Worm (Caenorhabditis elegans) whole organism, L3 larva: Measurements from ENCODE around the gene oac-8.
A peak's percentile ranks its signal among the peaks of the same experiment; 100 is the strongest.

ENCODE experiments used
- R02D3.7 ChIP-seq: fragments of 150-350 bp; optimal IDR thresholded peaks from 2 replicates; lab custom pipeline; 2014; ENCODE audit warnings: missing biosample characterization, missing genetic modification characterization
- ZK546.5 ChIP-seq: sonication (generic microtip); optimal IDR thresholded peaks from 2 replicates; lab custom pipeline; 2017; ENCODE audit warnings: missing biosample characterization, missing genetic modification characterization
- aly-2 ChIP-seq: fragments of 150-350 bp; optimal IDR thresholded peaks from 2 replicates; lab custom pipeline; 2014; ENCODE audit warnings: missing biosample characterization, missing genetic modification characterization
- ama-1 ChIP-seq: fragments of 150-350 bp; optimal IDR thresholded peaks from 2 replicates; lab custom pipeline; 2018
- ceh-16 ChIP-seq: sonication (generic microtip); optimal IDR thresholded peaks from 2 replicates; lab custom pipeline; 2017; ENCODE audit warnings: missing biosample characterization, missing genetic modification characterization
- ceh-28 ChIP-seq: fragments of 150-350 bp; optimal IDR thresholded peaks from 2 replicates; lab custom pipeline; 2014; ENCODE audit warnings: missing biosample characterization, missing genetic modification reagents, missing genetic modification characterization
- ceh-82 ChIP-seq: fragments of 150-350 bp; optimal IDR thresholded peaks from 2 replicates; lab custom pipeline; 2014; ENCODE audit warnings: missing biosample characterization, missing genetic modification characterization
- ceh-9 ChIP-seq: sonication (generic microtip); optimal IDR thresholded peaks from 2 replicates; lab custom pipeline; 2018; ENCODE audit warnings: missing biosample characterization, missing genetic modification characterization
- daf-12 ChIP-seq: fragments of 150-350 bp; optimal IDR thresholded peaks from 2 replicates; lab custom pipeline; 2014; ENCODE audit warnings: missing biosample characterization, missing genetic modification reagents, missing genetic modification characterization
- egl-27 ChIP-seq: sonication (generic microtip); optimal IDR thresholded peaks from 4 replicates; lab custom pipeline; 2017; ENCODE audit warnings: missing biosample characterization, missing genetic modification reagents, missing genetic modification characterization
- egl-5 ChIP-seq: fragments of 150-350 bp; optimal IDR thresholded peaks from 2 replicates; lab custom pipeline; 2017; ENCODE audit warnings: missing biosample characterization, missing genetic modification reagents, missing genetic modification characterization, inconsistent platforms
- elt-1 ChIP-seq: fragments of 150-350 bp; optimal IDR thresholded peaks from 2 replicates; lab custom pipeline; 2014; ENCODE audit warnings: missing biosample characterization, missing genetic modification characterization
- elt-2 ChIP-seq: sonication (generic microtip); optimal IDR thresholded peaks from 2 replicates; lab custom pipeline; 2016; ENCODE audit warnings: missing genetic modification reagents, mild to moderate bottlenecking, missing genetic modification characterization, missing compliant biosample characterization
- eor-1 ChIP-seq, 2 experiments: fragments of 150-350 bp; optimal IDR thresholded peaks; 2 replicates each; lab custom pipeline; 2014 to 2018; ENCODE audit warnings: missing biosample characterization in 2 of 2, missing genetic modification characterization in 2 of 2
- fkh-2 ChIP-seq: fragments of 150-350 bp; optimal IDR thresholded peaks from 2 replicates; lab custom pipeline; 2014; ENCODE audit warnings: missing biosample characterization, missing genetic modification reagents, missing genetic modification characterization
- fos-1 ChIP-seq: fragments of 150-350 bp; optimal IDR thresholded peaks from 2 replicates; lab custom pipeline; 2014; ENCODE audit warnings: missing biosample characterization, missing genetic modification characterization
- hmg-11 ChIP-seq: sonication (generic microtip); optimal IDR thresholded peaks from 2 replicates; lab custom pipeline; 2016; ENCODE audit warnings: missing genetic modification characterization, missing compliant biosample characterization
- jun-1 ChIP-seq: fragments of 150-350 bp; optimal IDR thresholded peaks from 2 replicates; lab custom pipeline; 2014; ENCODE audit warnings: missing biosample characterization, missing genetic modification reagents, missing genetic modification characterization
- lin-15B ChIP-seq: fragments of 150-350 bp; optimal IDR thresholded peaks from 2 replicates; lab custom pipeline; 2014; ENCODE audit warnings: missing biosample characterization, missing genetic modification characterization
- lsy-12 ChIP-seq: sonication (generic microtip); optimal IDR thresholded peaks from 2 replicates; lab custom pipeline; 2016; ENCODE audit warnings: mild to moderate bottlenecking, missing genetic modification characterization, missing compliant biosample characterization
- mml-1 ChIP-seq: fragments of 150-350 bp; sonication (generic microtip); optimal IDR thresholded peaks from 3 replicates; lab custom pipeline; 2014; ENCODE audit warnings: missing biosample characterization, missing genetic modification characterization
- nhr-11 ChIP-seq: fragments of 150-350 bp; optimal IDR thresholded peaks from 2 replicates; lab custom pipeline; 2014; ENCODE audit warnings: missing biosample characterization, missing genetic modification characterization
- nhr-12 ChIP-seq: fragments of 150-350 bp; optimal IDR thresholded peaks from 2 replicates; lab custom pipeline; 2014; ENCODE audit warnings: missing biosample characterization, missing genetic modification characterization
- nhr-23 ChIP-seq: fragments of 150-350 bp; optimal IDR thresholded peaks from 2 replicates; lab custom pipeline; 2014; ENCODE audit warnings: missing biosample characterization, missing genetic modification reagents, missing genetic modification characterization
- nhr-237 ChIP-seq: fragments of 150-350 bp; optimal IDR thresholded peaks from 2 replicates; lab custom pipeline; 2014; ENCODE audit warnings: missing biosample characterization, missing genetic modification characterization
- nhr-25 ChIP-seq: sonication (generic microtip); optimal IDR thresholded peaks from 2 replicates; lab custom pipeline; 2017; ENCODE audit warnings: missing biosample characterization, missing genetic modification characterization
- nhr-28 ChIP-seq: fragments of 150-350 bp; optimal IDR thresholded peaks from 2 replicates; lab custom pipeline; 2014; ENCODE audit warnings: missing biosample characterization, missing genetic modification characterization
- nhr-43 ChIP-seq: sonication (generic microtip); optimal IDR thresholded peaks from 2 replicates; lab custom pipeline; 2016; ENCODE audit warnings: mild to moderate bottlenecking, missing genetic modification characterization, missing compliant biosample characterization; ENCODE audit not compliant: poor library complexity, severe bottlenecking
- nhr-77 ChIP-seq: fragments of 150-350 bp; optimal IDR thresholded peaks from 2 replicates; lab custom pipeline; 2014; ENCODE audit warnings: missing biosample characterization, missing genetic modification characterization
- pha-4 ChIP-seq: fragments of 150-350 bp; optimal IDR thresholded peaks from 2 replicates; lab custom pipeline; 2014; ENCODE audit warnings: missing biosample characterization, missing genetic modification reagents, missing genetic modification characterization
- pqm-1 ChIP-seq: fragments of 150-350 bp; optimal IDR thresholded peaks from 2 replicates; lab custom pipeline; 2017; ENCODE audit warnings: missing biosample characterization, missing genetic modification characterization, inconsistent platforms
- sea-2 ChIP-seq: fragments of 150-350 bp; sonication (generic microtip); optimal IDR thresholded peaks from 4 replicates; lab custom pipeline; 2014; ENCODE audit warnings: missing biosample characterization, missing genetic modification reagents, missing genetic modification characterization
- snpc-4 ChIP-seq: fragments of 150-350 bp; optimal IDR thresholded peaks from 2 replicates; lab custom pipeline; 2014; ENCODE audit warnings: missing biosample characterization, missing genetic modification characterization
- tbx-2 ChIP-seq: sonication (generic microtip); optimal IDR thresholded peaks from 2 replicates; lab custom pipeline; 2016; ENCODE audit warnings: mild to moderate bottlenecking, missing genetic modification characterization, missing compliant biosample characterization
- unc-39 ChIP-seq: sonication (generic microtip); optimal IDR thresholded peaks from 4 replicates; lab custom pipeline; 2017; ENCODE audit warnings: missing biosample characterization, missing genetic modification characterization
- zag-1 ChIP-seq: fragments of 150-350 bp; optimal IDR thresholded peaks from 2 replicates; lab custom pipeline; 2014; ENCODE audit warnings: missing biosample characterization, missing genetic modification characterization
- ztf-4 ChIP-seq: fragments of 150-350 bp; optimal IDR thresholded peaks from 2 replicates; lab custom pipeline; 2014; ENCODE audit warnings: missing biosample characterization, missing genetic modification characterization

Gene oac-8

ce11 chrIV:10596505-10596904 lies 12.2 kb downstream of the oac-8 start, which contains the start of gene C43F9.11:
Gene C43F9.11 (plus strand): TSS chrIV:10596805.
- TF ChIP-seq nhr-28 (tag; lab: Kevin White, UChicago) (no peak), aly-2 (tag; lab: Kevin White, UChicago) (no peak), nhr-11 (tag; lab: Kevin White, UChicago) (no peak), sea-2 (GFP tag; lab: Kevin White, UChicago) (no peak), nhr-23 (tag; lab: Kevin White, UChicago) (no peak), eor-1 (tag; optimal IDR thresholded peaks at IDR 0.05; lab: Kevin White, UChicago) (no peak), R02D3.7 (tag; lab: Kevin White, UChicago) (no peak), ceh-28 (tag; lab: Kevin White, UChicago) (no peak), nhr-43 (no peak), ZK546.5 (no peak), hmg-11 (no peak), jun-1 (tag; lab: Kevin White, UChicago) (no peak), ceh-9 (tag; lab: Kevin White, UChicago) (no peak), elt-1 (tag; lab: Kevin White, UChicago) (no peak), ceh-16 (no peak), fkh-2 (tag; lab: Kevin White, UChicago) (no peak), ceh-82 (tag; lab: Kevin White, UChicago) (no peak), egl-5 (tag; lab: Kevin White, UChicago) (no peak), lin-15B (no peak), zag-1 (tag; lab: Kevin White, UChicago) (no peak)

DNA sequence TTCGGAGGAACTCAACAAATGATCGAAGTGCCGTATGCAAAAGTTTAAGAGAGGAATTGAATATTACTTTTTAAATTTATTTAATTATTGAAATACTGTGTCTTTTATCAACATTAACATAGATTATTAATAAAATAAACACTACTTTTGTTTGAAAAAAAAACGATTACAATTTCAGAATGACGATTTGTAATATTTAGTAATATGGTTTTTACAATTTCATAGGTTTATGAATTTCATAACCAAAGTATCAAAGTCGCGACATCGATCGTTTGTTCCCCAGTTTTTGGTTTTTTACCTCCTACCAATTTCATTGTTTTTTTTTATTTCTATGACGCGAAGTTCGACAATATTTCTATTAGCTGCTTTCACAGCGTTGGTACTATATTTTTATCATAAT lies 15.6 kb downstream of the oac-8 start, which contains the start of gene R09H10.1:
TSS of gene R09H10.1 (plus strand) at position 301 of the 400 bp plus-strand sequence.
- TF ChIP-seq elt-2 (tag; lab: Kevin White, UChicago), result no peak
- no peak for TF ChIP-seq snpc-4 (tag; lab: Kevin White, UChicago)
- TF ChIP-seq lsy-12, result no peak
- TF ChIP-seq ceh-28 (tag; lab: Kevin White, UChicago), result no peak
- no peak for TF ChIP-seq nhr-28 (tag; lab: Kevin White, UChicago)
- TF ChIP-seq mml-1, result no peak
- no peak for TF ChIP-seq nhr-43
- no peak for TF ChIP-seq tbx-2 (tag; lab: Kevin White, UChicago)
- TF ChIP-seq unc-39 (tag; lab: Kevin White, UChicago), result no peak
- TF ChIP-seq, all 47 proteins: peak for 0

DNA sequence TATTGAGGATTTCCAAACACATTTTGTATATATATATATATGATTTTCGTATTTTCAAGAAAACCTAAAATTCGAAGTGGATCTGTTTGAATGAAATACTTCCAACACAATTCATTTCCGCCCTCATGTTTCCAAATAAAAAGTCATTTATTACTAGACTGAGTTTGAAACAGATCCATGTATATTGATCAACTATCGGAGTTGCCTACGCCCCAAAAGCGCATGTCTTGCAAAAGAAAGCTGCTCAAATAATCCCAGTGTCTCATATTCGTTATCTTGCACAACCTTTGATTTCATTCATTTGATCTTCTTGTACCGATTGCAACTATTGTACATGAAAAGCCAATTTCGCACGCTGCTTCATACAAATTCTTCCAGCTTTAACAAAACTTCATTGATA lies 18.3 kb downstream of the oac-8 start, which contains the start of gene R09H10.2:
TSS of gene R09H10.2 (plus strand) at position 301 of the 400 bp plus-strand sequence.
- TF ChIP-seq eor-1 (tag; optimal IDR thresholded peaks at IDR 0.05; lab: Kevin White, UChicago), result no peak
- TF ChIP-seq, all 47 proteins: peak for 0

ce11 chrIV:10606575-10607080 lies 22.3 kb downstream of the oac-8 start, which contains the start of gene R09H10.3:
Gene R09H10.3 (plus strand): TSS chrIV:10607030.
- TF ChIP-seq elt-2 (tag; lab: Kevin White, UChicago) (peak; percentile 77), nhr-12 (no peak), fos-1 (tag; lab: Kevin White, UChicago) (no peak), pqm-1 (peak; percentile 19), pha-4 (tag; lab: Kevin White, UChicago) (no peak), nhr-25 (tag; lab: Kevin White, UChicago) (no peak), lin-15B (no peak)

ce11 chrIV:10608275-10608674 lies 23.9 kb downstream of the oac-8 start, which contains the start of gene R09H10.6:
Gene R09H10.6 (plus strand): TSS chrIV:10608575.
- TF ChIP-seq ztf-4, result no peak
- no peak for TF ChIP-seq eor-1 (tag; optimal IDR thresholded peaks at IDR 0.05; lab: Kevin White, UChicago)
- no peak for TF ChIP-seq egl-5 (tag; lab: Kevin White, UChicago)
- TF ChIP-seq nhr-77 (tag; lab: Kevin White, UChicago), result no peak
- no peak for TF ChIP-seq ZK546.5
- no peak for TF ChIP-seq daf-12
- no peak for TF ChIP-seq ama-1 (lab: Kevin White, UChicago)
- no peak for TF ChIP-seq nhr-237 (tag; lab: Kevin White, UChicago)
- no peak for TF ChIP-seq hmg-11
- TF ChIP-seq fos-1 (tag; lab: Kevin White, UChicago), result no peak
- TF ChIP-seq lsy-12, result no peak
- TF ChIP-seq fkh-2 (tag; lab: Kevin White, UChicago), result no peak
- TF ChIP-seq lin-15B, result no peak
- TF ChIP-seq elt-1 (tag; lab: Kevin White, UChicago), result no peak
- TF ChIP-seq egl-27, result no peak
